Worm (Caenorhabditis elegans): ENCODE data around the gene gar-3.

gar-3 gene

DNA sequence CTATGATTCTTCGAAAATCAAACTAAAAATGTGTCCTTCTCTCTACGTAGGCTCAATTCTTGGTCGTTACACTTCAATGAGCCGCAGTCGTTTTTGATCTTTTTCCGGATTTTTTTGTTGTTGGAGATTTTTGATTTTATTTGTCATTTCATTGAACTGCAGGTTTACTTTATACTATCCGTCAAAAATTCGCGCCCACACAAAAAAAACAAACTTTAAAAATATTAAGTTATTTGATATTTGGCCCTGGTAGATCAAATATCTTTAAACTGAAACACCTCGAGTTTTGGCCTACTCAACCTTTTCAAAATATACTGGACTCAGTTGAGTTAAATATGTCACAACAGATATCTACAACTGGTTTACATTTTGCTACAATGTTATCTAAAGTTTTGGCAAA, 36.2 kb upstream of the gar-3 start:
- TF ChIP-seq efl-3 (GFP tag; optimal IDR thresholded peaks at IDR 0.05) (no peak), tbx-2 (tag; optimal IDR thresholded peaks at IDR 0.05) (no peak), unc-62 (GFP tag; optimal IDR thresholded peaks at IDR 0.05) (no peak), unc-130 (tag; optimal IDR thresholded peaks at IDR 0.05) (no peak), hlh-17 (GFP tag; optimal IDR thresholded peaks at IDR 0.05; ENCODE audit: borderline replicate concordance) (no peak), ceh-90 (tag; optimal IDR thresholded peaks at IDR 0.05) (no peak), nhr-20 (tag; optimal IDR thresholded peaks at IDR 0.05) (no peak), xbp-1 (tag; optimal IDR thresholded peaks at IDR 0.05) (no peak), vab-15 (tag; optimal IDR thresholded peaks at IDR 0.05) (no peak), pqm-1 (tag; optimal IDR thresholded peaks at IDR 0.05) (no peak)

DNA sequence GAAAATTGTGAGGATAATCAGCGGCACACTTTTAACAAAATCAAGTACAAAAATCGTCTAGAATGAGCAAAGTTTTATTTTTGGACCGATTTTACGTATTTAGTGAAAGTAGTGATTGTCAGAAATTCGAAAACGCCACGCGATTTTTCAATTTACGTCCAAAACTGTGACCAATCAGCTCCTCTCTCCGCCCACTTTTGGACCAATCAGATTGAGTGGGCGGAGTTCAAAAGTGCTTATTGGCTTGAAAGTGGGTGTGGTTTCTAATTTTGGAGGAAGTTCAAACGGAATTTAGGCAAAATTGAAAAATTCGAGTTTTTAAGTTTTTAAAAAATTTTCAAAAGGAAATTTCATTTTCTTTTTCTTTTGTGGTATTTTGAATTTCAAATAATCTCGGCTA, 34.9 kb upstream of the gar-3 start:
- no peak for TF ChIP-seq C34B4.2 (tag; optimal IDR thresholded peaks at IDR 0.05)
- no peak for TF ChIP-seq jun-1 (tag; optimal IDR thresholded peaks at IDR 0.05)
- TF ChIP-seq dsc-1 (tag; optimal IDR thresholded peaks at IDR 0.05), result no peak
- no peak for TF ChIP-seq unc-98 (GFP tag; IDR thresholded peaks at IDR 0.05)
- no peak for TF ChIP-seq hlh-4 (tag; optimal IDR thresholded peaks at IDR 0.05)
- TF ChIP-seq C04F5.9 (tag; optimal IDR thresholded peaks at IDR 0.05), result no peak
- TF ChIP-seq ztf-4 (tag; optimal IDR thresholded peaks at IDR 0.05), result no peak
- no peak for TF ChIP-seq fkh-4 (tag; optimal IDR thresholded peaks at IDR 0.05; ENCODE audit: borderline replicate concordance)
- no peak for TF ChIP-seq unc-86 (tag; optimal IDR thresholded peaks at IDR 0.05)
- TF ChIP-seq F16B12.6 (tag; optimal IDR thresholded peaks at IDR 0.05), result no peak
- TF ChIP-seq nhr-84 (tag; optimal IDR thresholded peaks at IDR 0.05), result no peak
- no peak for TF ChIP-seq vab-15 (tag; optimal IDR thresholded peaks at IDR 0.05)
- TF ChIP-seq lsy-2 (tag; optimal IDR thresholded peaks at IDR 0.05), result no peak
- no peak for TF ChIP-seq nhr-28 (tag; optimal IDR thresholded peaks at IDR 0.05)
- TF ChIP-seq zag-1 (tag; optimal IDR thresholded peaks at IDR 0.05), result no peak
- TF ChIP-seq irx-1 (tag; optimal IDR thresholded peaks at IDR 0.05), result no peak
- no peak for TF ChIP-seq unc-130 (tag; optimal IDR thresholded peaks at IDR 0.05)

DNA sequence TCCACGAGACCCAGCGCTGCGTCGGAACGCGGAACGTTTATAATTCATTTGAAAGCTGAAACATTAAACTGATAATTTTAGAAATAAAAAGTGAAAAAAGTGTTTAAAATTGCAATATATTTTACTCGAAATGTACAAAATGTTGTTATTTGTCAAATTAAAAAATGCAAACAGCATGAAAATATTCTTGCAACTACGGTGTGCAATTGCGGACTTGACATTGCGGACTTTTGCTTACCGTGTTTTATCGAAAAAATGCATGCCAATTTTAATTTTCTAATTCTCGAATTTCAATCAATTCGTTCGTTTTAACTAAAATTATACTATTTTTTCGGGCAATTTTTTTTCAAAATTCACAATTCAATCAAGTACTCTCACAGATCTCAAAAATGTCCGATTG, 32.6 kb upstream of the gar-3 start, which contains the start of the genes R11H6.5 and ccnk-1:
R11H6.5 (minus strand) TSS at position 55 of the 400 bp plus-strand sequence.
ccnk-1 (plus strand) TSS at position 381 of the 400 bp plus-strand sequence.
- TF ChIP-seq lir-3 (tag; optimal IDR thresholded peaks at IDR 0.05; ENCODE audit: poor library complexity), result no peak
- no peak for TF ChIP-seq dsc-1 (tag; optimal IDR thresholded peaks at IDR 0.05)
- no peak for TF ChIP-seq fkh-8 (tag; optimal IDR thresholded peaks at IDR 0.05)
- TF ChIP-seq lin-39 (tag; optimal IDR thresholded peaks at IDR 0.05), result no peak
- no peak for TF ChIP-seq C34B4.2 (tag; optimal IDR thresholded peaks at IDR 0.05)
- no peak for TF ChIP-seq ets-5 (GFP tag; IDR thresholded peaks at IDR 0.05)
- peak; percentile 60 to 61 for TF ChIP-seq efl-1 (optimal IDR thresholded peaks at IDR 0.05)
- peak; percentile 67 to 95 for TF ChIP-seq efl-1 (GFP tag; optimal IDR thresholded peaks at IDR 0.05 in 1 of 2)
- TF ChIP-seq ceh-88 (GFP tag; IDR thresholded peaks at IDR 0.05), result no peak
- no peak for TF ChIP-seq nhr-47 (tag; optimal IDR thresholded peaks at IDR 0.05)
- no peak for TF ChIP-seq nhr-71 (tag; optimal IDR thresholded peaks at IDR 0.05)
- TF ChIP-seq C16A3.4 (tag; optimal IDR thresholded peaks at IDR 0.05), result peak; percentile 67
- TF ChIP-seq lin-14 (GFP tag; optimal IDR thresholded peaks at IDR 0.05), result peak; percentile 56
- no peak for TF ChIP-seq egl-13 (tag; optimal IDR thresholded peaks at IDR 0.05)
- TF ChIP-seq snu-23 (GFP tag; optimal IDR thresholded peaks at IDR 0.05), result peak; percentile 65
- TF ChIP-seq lin-15B (tag; optimal IDR thresholded peaks at IDR 0.05), result peak; percentile 7
- peak; percentile 53 to 75 for TF ChIP-seq lin-35 (GFP tag; optimal IDR thresholded peaks at IDR 0.05)
- no peak for TF ChIP-seq skn-1 (tag; optimal IDR thresholded peaks at IDR 0.05)
- peak; percentile 40 for TF ChIP-seq rnt-1 (tag; optimal IDR thresholded peaks at IDR 0.05)
- no peak for TF ChIP-seq unc-30 (tag; optimal IDR thresholded peaks at IDR 0.05)
- TF ChIP-seq ceh-82 (tag; optimal IDR thresholded peaks at IDR 0.05), result peak in 1 of 3 experiments; percentile 18
- no peak for TF ChIP-seq nhr-28 (tag; optimal IDR thresholded peaks at IDR 0.05)
- TF ChIP-seq pqm-1 (tag; optimal IDR thresholded peaks at IDR 0.05), result no peak
- peak; percentile 67 for TF ChIP-seq mep-1 (tag; optimal IDR thresholded peaks at IDR 0.05)
- no peak for TF ChIP-seq zip-4 (GFP tag; optimal IDR thresholded peaks at IDR 0.05)
- TF ChIP-seq unc-98 (GFP tag; IDR thresholded peaks at IDR 0.05), result no peak
- no peak for TF ChIP-seq ceh-90 (tag; optimal IDR thresholded peaks at IDR 0.05)
- TF ChIP-seq tbx-2 (tag; optimal IDR thresholded peaks at IDR 0.05), result peak; percentile 31
- TF ChIP-seq nhr-90 (tag; optimal IDR thresholded peaks at IDR 0.05; ENCODE audit: poor library complexity), result no peak
- TF ChIP-seq swsn-7 (tag; optimal IDR thresholded peaks at IDR 0.05), result peak; percentile 36
- TF ChIP-seq nhr-76 (tag; optimal IDR thresholded peaks at IDR 0.05), result no peak
- TF ChIP-seq Y116A8C.19 (tag; optimal IDR thresholded peaks at IDR 0.05; ENCODE audit: borderline replicate concordance), result no peak
- peak; percentile 85 for TF ChIP-seq F16B12.6 (tag; optimal IDR thresholded peaks at IDR 0.05)
